Fruit fly (Drosophila melanogaster) whole organism, embryonic: ENCODE measurements around the gene ppk24.

Source experiments
- Bteb2 ChIP-seq: fragments of 200-800 bp; sonication (Bioruptor generic); optimal IDR thresholded peaks from 2 replicates; lab custom pipeline; 2016; ENCODE audit warnings: missing biosample characterization, missing genetic modification characterization
- CG11723 ChIP-seq: fragments of 200-800 bp; sonication (Bioruptor generic); optimal IDR thresholded peaks from 2 replicates; lab custom pipeline; 2017; ENCODE audit warnings: missing biosample characterization, mild to moderate bottlenecking, missing genetic modification characterization
- CG12071 ChIP-seq: fragments of 200-800 bp; sonication (Bioruptor generic); optimal IDR thresholded peaks from 3 replicates; lab custom pipeline; 2018; ENCODE audit warnings: missing biosample characterization, mild to moderate bottlenecking, missing genetic modification characterization
- CG13424 ChIP-seq: fragments of 200-800 bp; sonication (Bioruptor generic); optimal IDR thresholded peaks from 2 replicates; lab custom pipeline; 2019; ENCODE audit warnings: missing biosample characterization, mild to moderate bottlenecking, missing genetic modification characterization, moderate library complexity
- CG14050 ChIP-seq: fragments of 200-800 bp; sonication (Bioruptor generic); IDR thresholded peaks from 3 replicates; pipeline ENCODE4 v1.3.6; 2022; ENCODE audit warnings: missing biosample characterization, missing genetic modification characterization
- CG1602 ChIP-seq: fragments of 200-800 bp; sonication (Bioruptor generic); optimal IDR thresholded peaks from 3 replicates; lab custom pipeline; 2016; ENCODE audit warnings: missing biosample characterization, missing genetic modification characterization
- CG18262 ChIP-seq: fragments of 200-800 bp; optimal IDR thresholded peaks from 3 replicates; lab custom pipeline; 2019; ENCODE audit warnings: missing biosample characterization, mild to moderate bottlenecking, missing genetic modification characterization, moderate library complexity
- CG1832 ChIP-seq: fragments of 200-800 bp; sonication (Bioruptor generic); optimal IDR thresholded peaks from 2 replicates; lab custom pipeline; 2017; ENCODE audit warnings: missing biosample characterization, mild to moderate bottlenecking, missing genetic modification characterization, inconsistent platforms
- CG2199 ChIP-seq: fragments of 200-800 bp; sonication (Bioruptor generic); IDR thresholded peaks from 3 replicates; pipeline ENCODE4 v1.3.6; 2022; ENCODE audit warnings: missing biosample characterization, missing genetic modification characterization
- CG2889 ChIP-seq: fragments of 200-800 bp; sonication (Bioruptor generic); IDR thresholded peaks from 3 replicates; pipeline ENCODE4 v1.3.6; 2022; ENCODE audit warnings: missing biosample characterization, missing genetic modification characterization
- CG3163 ChIP-seq: fragments of 200-800 bp; sonication (Bioruptor generic); optimal IDR thresholded peaks from 3 replicates; lab custom pipeline; 2016; ENCODE audit warnings: missing biosample characterization, missing genetic modification characterization
- CG4328 ChIP-seq: fragments of 200-800 bp; sonication (Bioruptor generic); optimal IDR thresholded peaks from 3 replicates; lab custom pipeline; 2017; ENCODE audit warnings: missing biosample characterization, missing genetic modification reagents, missing genetic modification characterization
- CG4424 ChIP-seq: fragments of 200-800 bp; sonication (Bioruptor generic); optimal IDR thresholded peaks from 3 replicates; lab custom pipeline; 2016; ENCODE audit warnings: missing biosample characterization, missing genetic modification characterization
- CG7556 ChIP-seq: fragments of 200-800 bp; sonication (Bioruptor generic); optimal IDR thresholded peaks from 2 replicates; lab custom pipeline; 2017; ENCODE audit warnings: missing biosample characterization, mild to moderate bottlenecking, missing genetic modification characterization
- CG7928 ChIP-seq: fragments of 200-800 bp; sonication (Bioruptor generic); optimal IDR thresholded peaks from 2 replicates; lab custom pipeline; 2017; ENCODE audit warnings: missing biosample characterization, mild to moderate bottlenecking, missing genetic modification characterization
- CG7987 ChIP-seq: fragments of 200-800 bp; sonication (Bioruptor generic); optimal IDR thresholded peaks from 2 replicates; lab custom pipeline; 2018; ENCODE audit warnings: missing biosample characterization, mild to moderate bottlenecking, missing genetic modification characterization, moderate library complexity
- Camta ChIP-seq: fragments of 200-800 bp; sonication (Bioruptor generic); optimal IDR thresholded peaks from 2 replicates; lab custom pipeline; 2016; ENCODE audit warnings: missing biosample characterization, missing genetic modification characterization
- D ChIP-seq, 2 experiments: fragments of 200-800 bp in 1 of 2; fragments of >200 bp in 1 of 2; sonication (Bioruptor generic) in 1 of 2; optimal IDR thresholded peaks; 2 replicates in 1 of 2; 3 replicates in 1 of 2; lab custom pipeline; 2017; ENCODE audit warnings: mild to moderate bottlenecking in 1 of 2, missing biosample characterization in 1 of 2, missing genetic modification characterization in 1 of 2, missing genetic modification reagents in 1 of 2
- Eip74EF ChIP-seq, 2 experiments: fragments of 200-800 bp in 1 of 2; fragments of >200 bp in 1 of 2; sonication (Bioruptor generic) in 1 of 2; optimal IDR thresholded peaks; 2 replicates each; lab custom pipeline; 2017 to 2019; ENCODE audit warnings: missing biosample characterization in 2 of 2, missing genetic modification characterization in 2 of 2, mild to moderate bottlenecking in 1 of 2, moderate library complexity in 1 of 2
- Fer2 ChIP-seq: fragments of 200-800 bp; sonication (Bioruptor generic); optimal IDR thresholded peaks from 2 replicates; lab custom pipeline; 2018; ENCODE audit warnings: missing biosample characterization, mild to moderate bottlenecking, missing genetic modification characterization, moderate library complexity
- HLH3B ChIP-seq: fragments of 200-800 bp; sonication (Bioruptor generic); IDR thresholded peaks from 2 replicates; pipeline ENCODE4 v1.3.6; 2022; ENCODE audit warnings: missing biosample characterization, missing genetic modification characterization
- MBD-R2 ChIP-seq: fragments of 200-800 bp; sonication (Bioruptor generic); IDR thresholded peaks from 2 replicates; pipeline ENCODE4 v1.3.6; 2022; ENCODE audit warnings: missing biosample characterization, missing genetic modification characterization
- Mrtf ChIP-seq: fragments of 200-800 bp; sonication (Bioruptor generic); IDR thresholded peaks from 3 replicates; pipeline ENCODE4 v1.3.6; 2022; ENCODE audit warnings: missing biosample characterization, missing genetic modification characterization
- Opbp ChIP-seq: fragments of 200-800 bp; sonication (Bioruptor generic); IDR thresholded peaks from 3 replicates; pipeline ENCODE4 v1.3.6; 2022; ENCODE audit warnings: missing biosample characterization, missing genetic modification characterization; ENCODE audit not compliant: partially characterized antibody
- Poxn ChIP-seq: fragments of 200-800 bp; sonication (Bioruptor generic); IDR thresholded peaks from 2 replicates; pipeline ENCODE4 v1.3.6; 2022; ENCODE audit warnings: missing biosample characterization, missing genetic modification characterization
- Scr ChIP-seq: fragments of 200-800 bp; sonication (Bioruptor generic); IDR thresholded peaks from 2 replicates; pipeline ENCODE4 v1.3.6; 2022; ENCODE audit warnings: missing biosample characterization, missing genetic modification characterization; ENCODE audit not compliant: partially characterized antibody
- Vsx1 ChIP-seq: fragments of 200-800 bp; sonication (Bioruptor generic); optimal IDR thresholded peaks from 2 replicates; lab custom pipeline; 2017; ENCODE audit warnings: missing biosample characterization, mild to moderate bottlenecking, missing genetic modification characterization, missing genetic modification reagents
- ac ChIP-seq: fragments of 200-800 bp; sonication (Bioruptor generic); optimal IDR thresholded peaks from 3 replicates; lab custom pipeline; 2017; ENCODE audit warnings: missing biosample characterization, mild to moderate bottlenecking, missing genetic modification characterization
- ase ChIP-seq: fragments of 200-800 bp; sonication (Bioruptor generic); IDR thresholded peaks from 3 replicates; pipeline ENCODE4 v1.3.6; 2022; ENCODE audit warnings: missing biosample characterization, missing genetic modification characterization
- ash1 ChIP-seq: fragments of 200-800 bp; sonication (Bioruptor generic); optimal IDR thresholded peaks from 2 replicates; lab custom pipeline; 2018; ENCODE audit warnings: missing biosample characterization, mild to moderate bottlenecking, missing genetic modification characterization
- ato ChIP-seq: fragments of 200-800 bp; sonication (Bioruptor generic); IDR thresholded peaks from 2 replicates; pipeline ENCODE4 v1.3.6; 2022; ENCODE audit warnings: missing biosample characterization, missing genetic modification characterization; ENCODE audit not compliant: partially characterized antibody
- cato ChIP-seq: fragments of 200-800 bp; sonication (Bioruptor generic); optimal IDR thresholded peaks from 2 replicates; lab custom pipeline; 2016; ENCODE audit warnings: missing biosample characterization, missing genetic modification characterization, borderline replicate concordance
- da ChIP-seq: fragments of 200-800 bp; sonication (Bioruptor generic); optimal IDR thresholded peaks from 2 replicates; lab custom pipeline; 2016; ENCODE audit warnings: missing biosample characterization, missing genetic modification characterization
- dati ChIP-seq: fragments of 200-800 bp; sonication (Bioruptor generic); IDR thresholded peaks from 2 replicates; pipeline ENCODE4 v1.3.6; 2022; ENCODE audit warnings: missing biosample characterization, missing genetic modification characterization
- dm ChIP-seq: fragments of 200-800 bp; sonication (Bioruptor generic); optimal IDR thresholded peaks from 3 replicates; lab custom pipeline; 2016; ENCODE audit warnings: missing biosample characterization, missing genetic modification characterization
- dpn ChIP-seq, 2 experiments: fragments of 200-800 bp; sonication (Bioruptor generic); optimal IDR thresholded peaks; 3 replicates each; lab custom pipeline; 2016; ENCODE audit warnings: missing biosample characterization in 2 of 2, missing genetic modification characterization in 2 of 2
- eyg ChIP-seq: fragments of 200-800 bp; sonication (Bioruptor generic); optimal IDR thresholded peaks from 3 replicates; lab custom pipeline; 2016; ENCODE audit warnings: missing biosample characterization, missing genetic modification characterization
- gfzf ChIP-seq: fragments of 200-800 bp; sonication (Bioruptor generic); optimal IDR thresholded peaks from 2 replicates; lab custom pipeline; 2016; ENCODE audit warnings: missing biosample characterization, mild to moderate bottlenecking, missing genetic modification characterization, moderate library complexity
- gsb-n ChIP-seq: fragments of 200-800 bp; sonication (Bioruptor generic); optimal IDR thresholded peaks from 3 replicates; lab custom pipeline; 2018; ENCODE audit warnings: missing biosample characterization, mild to moderate bottlenecking, missing genetic modification characterization
- hth ChIP-seq: fragments of >200 bp; optimal IDR thresholded peaks from 2 replicates; lab custom pipeline; 2017; ENCODE audit warnings: inconsistent platforms
- kah ChIP-seq: fragments of 200-800 bp; sonication (Bioruptor generic); optimal IDR thresholded peaks from 2 replicates; lab custom pipeline; 2018; ENCODE audit warnings: missing biosample characterization, mild to moderate bottlenecking, missing genetic modification characterization
- lab ChIP-seq: fragments of 200-800 bp; sonication (Bioruptor generic); optimal IDR thresholded peaks from 3 replicates; lab custom pipeline; 2017; ENCODE audit warnings: missing biosample characterization, missing genetic modification characterization, mild to moderate bottlenecking, moderate library complexity, missing genetic modification reagents
- luna ChIP-seq: fragments of 200-800 bp; sonication (Bioruptor generic); optimal IDR thresholded peaks from 2 replicates; lab custom pipeline; 2016; ENCODE audit warnings: missing biosample characterization, missing genetic modification characterization
- mam ChIP-seq: fragments of 200-800 bp; sonication (Bioruptor generic); optimal IDR thresholded peaks from 3 replicates; lab custom pipeline; 2016; ENCODE audit warnings: missing biosample characterization, missing genetic modification characterization
- nau ChIP-seq: fragments of 200-800 bp; sonication (Bioruptor generic); optimal IDR thresholded peaks from 3 replicates; lab custom pipeline; 2017; ENCODE audit warnings: missing biosample characterization, mild to moderate bottlenecking, missing genetic modification characterization, missing genetic modification reagents
- p53 ChIP-seq: fragments of 200-800 bp; sonication (Bioruptor generic); optimal IDR thresholded peaks from 2 replicates; lab custom pipeline; 2016; ENCODE audit warnings: missing biosample characterization, missing genetic modification characterization
- pb ChIP-seq: fragments of 200-800 bp; sonication (Bioruptor generic); optimal IDR thresholded peaks from 3 replicates; lab custom pipeline; 2016; ENCODE audit warnings: missing biosample characterization, missing genetic modification characterization
- pnt ChIP-seq: fragments of 200-800 bp; sonication (Bioruptor generic); optimal IDR thresholded peaks from 3 replicates; lab custom pipeline; 2016; ENCODE audit warnings: missing biosample characterization, missing genetic modification characterization
- trem ChIP-seq: fragments of 200-800 bp; optimal IDR thresholded peaks from 3 replicates; lab custom pipeline; 2019; ENCODE audit warnings: missing biosample characterization, mild to moderate bottlenecking, missing genetic modification characterization, moderate library complexity
- unc-4 ChIP-seq: fragments of 200-800 bp; sonication (Bioruptor generic); IDR thresholded peaks from 2 replicates; pipeline ENCODE4 v1.3.6; 2022; ENCODE audit warnings: missing biosample characterization, missing genetic modification characterization; ENCODE audit not compliant: partially characterized antibody
- zfh2 ChIP-seq: fragments of 200-800 bp; sonication (Bioruptor generic); optimal IDR thresholded peaks from 2 replicates; lab custom pipeline; 2016; ENCODE audit warnings: missing biosample characterization, missing genetic modification characterization

The ppk24 gene

DNA sequence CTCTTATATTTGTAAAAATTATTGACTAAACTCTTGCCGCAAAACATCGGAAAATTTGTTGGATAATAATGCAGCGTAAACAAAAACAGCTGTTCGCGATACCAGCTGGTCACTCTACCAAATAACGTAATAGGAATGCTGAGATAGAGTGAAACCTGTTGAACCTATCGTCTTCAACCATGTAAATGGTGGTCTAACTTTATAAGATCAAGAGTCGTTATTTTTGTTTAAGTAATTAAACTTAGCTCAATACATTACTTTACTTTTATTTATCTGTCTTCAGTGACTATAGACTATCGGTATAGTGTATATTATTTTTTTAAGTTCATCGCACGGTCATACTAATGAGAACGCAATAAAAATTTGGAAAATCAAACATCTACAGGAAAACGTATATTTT, 10.7 kb upstream of the ppk24 start, which contains the start of the genes CG1750 and spn-F (continued):
- TF ChIP-seq CG4328 (GFP tag; lab: Kevin White, UChicago) (no peak), D (optimal IDR thresholded peaks at IDR 0.05; lab: Kevin White, UChicago) (no peak), D (GFP tag; optimal IDR thresholded peaks at IDR 0.05; lab: Kevin White, UChicago) (no peak), zfh2 (GFP tag; lab: Kevin White, UChicago) (no peak), luna (GFP tag; lab: Kevin White, UChicago) (no peak), da (no peak), Eip74EF (GFP tag; optimal IDR thresholded peaks at IDR 0.05; lab: Kevin White, UChicago) (no peak), ash1 (GFP tag; lab: Kevin White, UChicago) (no peak), CG7928 (GFP tag; lab: Kevin White, UChicago) (no peak), Vsx1 (GFP tag; lab: Kevin White, UChicago) (no peak), gfzf (peak; percentile 81), pb (GFP tag; lab: Kevin White, UChicago) (no peak), CG1832 (GFP tag; lab: Kevin White, UChicago) (no peak), CG13424 (peak; percentile 20), MBD-R2 (GFP tag; lab: Robert Waterston, UW) (peak; percentile 82), ase (no peak), CG11723 (GFP tag; lab: Kevin White, UChicago) (no peak), CG14050 (GFP tag; lab: Robert Waterston, UW) (no peak), unc-4 (peak; percentile 74), CG12071 (GFP tag; lab: Kevin White, UChicago) (no peak), Poxn (no peak), p53 (GFP tag; lab: Kevin White, UChicago) (no peak), lab (GFP tag; lab: Kevin White, UChicago) (no peak), dm (no peak), eyg (GFP tag; lab: Kevin White, UChicago) (no peak), Camta (GFP tag; lab: Kevin White, UChicago) (no peak), pnt (GFP tag; lab: Kevin White, UChicago) (no peak), dati (GFP tag; lab: Robert Waterston, UW) (no peak), dpn (GFP tag; optimal IDR thresholded peaks at IDR 0.05; lab: Kevin White, UChicago) (no peak), CG2199 (GFP tag; lab: Robert Waterston, UW) (no peak), nau (GFP tag; lab: Kevin White, UChicago) (no peak), CG1602 (GFP tag; lab: Kevin White, UChicago) (no peak), ac (no peak), CG3163 (GFP tag; lab: Kevin White, UChicago) (no peak), CG2889 (GFP tag; lab: Robert Waterston, UW) (no peak), CG7556 (no peak), CG18262 (no peak), CG4424 (GFP tag; lab: Kevin White, UChicago) (no peak), hth (lab: Kevin White, UChicago) (no peak), trem (tag; lab: Kevin White, UChicago) (peak; percentile 62), ato (GFP tag; lab: Robert Waterston, UW) (no peak), gsb-n (tag; lab: Kevin White, UChicago) (peak; percentile 54), kah (peak; percentile 2), HLH3B (GFP tag; lab: Robert Waterston, UW) (no peak), cato (GFP tag; lab: Kevin White, UChicago) (no peak), Bteb2 (no peak), Scr (GFP tag; lab: Robert Waterston, UW) (peak; percentile 78), Opbp (GFP tag; lab: Robert Waterston, UW) (0 out of 3 replicates have a peak, but pooled peaks have one; percentile 36), mam (GFP tag; lab: Kevin White, UChicago) (no peak), CG7987 (no peak), Fer2 (tag; lab: Kevin White, UChicago) (no peak), Mrtf (GFP tag; lab: Robert Waterston, UW) (no peak)
